Fruit fly (Drosophila melanogaster) whole organism, wandering third instar larva: ENCODE measurements around the gene cpb.

Experiments
- Abd-B ChIP-seq: fragments of >200 bp; optimal IDR thresholded peaks from 2 replicates; lab custom pipeline; 2017; ENCODE audit warnings: missing biosample characterization, missing genetic modification characterization
- CG32264 ChIP-seq: fragments of 200-800 bp; sonication (Bioruptor generic); optimal IDR thresholded peaks from 2 replicates; lab custom pipeline; 2016; ENCODE audit warnings: missing biosample characterization, missing genetic modification characterization
- CG9705 ChIP-seq: fragments of 200-800 bp; sonication (Bioruptor generic); optimal IDR thresholded peaks from 2 replicates; lab custom pipeline; 2018; ENCODE audit warnings: missing biosample characterization, mild to moderate bottlenecking, missing genetic modification characterization
- CrebA ChIP-seq: fragments of 200-800 bp; sonication (Bioruptor generic); optimal IDR thresholded peaks from 2 replicates; lab custom pipeline; 2016; ENCODE audit warnings: missing biosample characterization, mild to moderate bottlenecking, missing genetic modification characterization, borderline replicate concordance
- Dfd ChIP-seq: fragments of >200 bp; optimal IDR thresholded peaks from 2 replicates; lab custom pipeline; 2017; ENCODE audit warnings: missing biosample characterization, missing genetic modification characterization
- Dif ChIP-seq: fragments of 200-275, 200-300 bp; sonication (Bioruptor generic); optimal IDR thresholded peaks from 2 replicates; lab custom pipeline; 2018; ENCODE audit warnings: missing biosample characterization, missing genetic modification characterization; ENCODE audit not compliant: partially characterized antibody
- GATAd ChIP-seq: sonication (Bioruptor generic); optimal IDR thresholded peaks from 2 replicates; lab custom pipeline; 2016; ENCODE audit warnings: missing biosample characterization, missing genetic modification characterization
- HLH106 ChIP-seq: fragments of 200-800 bp; optimal IDR thresholded peaks from 3 replicates; lab custom pipeline; 2019; ENCODE audit warnings: missing biosample characterization, mild to moderate bottlenecking, missing genetic modification characterization, moderate library complexity
- Hnf4 ChIP-seq: fragments of 200-800 bp; sonication (Bioruptor generic); optimal IDR thresholded peaks from 2 replicates; lab custom pipeline; 2016; ENCODE audit warnings: missing biosample characterization, mild to moderate bottlenecking, missing genetic modification characterization
- Hr78 ChIP-seq: fragments of >200 bp; optimal IDR thresholded peaks from 2 replicates; lab custom pipeline; 2017; ENCODE audit warnings: missing biosample characterization, missing genetic modification characterization
- Hr83 ChIP-seq: fragments of 200-300 bp; sonication (Bioruptor generic); optimal IDR thresholded peaks from 2 replicates; lab custom pipeline; 2016; ENCODE audit warnings: missing biosample characterization, mild to moderate bottlenecking, missing genetic modification characterization, moderate library complexity; ENCODE audit not compliant: poor library complexity, severe bottlenecking
- Jra ChIP-seq: sonication (Bioruptor generic); optimal IDR thresholded peaks from 2 replicates; lab custom pipeline; 2016; ENCODE audit warnings: missing biosample characterization, missing genetic modification characterization
- Mio ChIP-seq: sonication (Bioruptor generic); optimal IDR thresholded peaks from 2 replicates; lab custom pipeline; 2016; ENCODE audit warnings: missing biosample characterization, missing genetic modification characterization
- Myc ChIP-seq: fragments of >200 bp; optimal IDR thresholded peaks from 2 replicates; lab custom pipeline; 2017
- N ChIP-seq: fragments of >200 bp; optimal IDR thresholded peaks from 2 replicates; lab custom pipeline; 2018; ENCODE audit warnings: missing biosample characterization, missing external identifiers, missing genetic modification characterization
- OdsH ChIP-seq: fragments of 200-800 bp; sonication (Bioruptor generic); optimal IDR thresholded peaks from 2 replicates; lab custom pipeline; 2016; ENCODE audit warnings: missing biosample characterization, mild to moderate bottlenecking, missing genetic modification characterization
- Rel ChIP-seq, 2 experiments: fragments of 200-800 bp; sonication (Bioruptor generic) in 1 of 2; optimal IDR thresholded peaks; 2 replicates in 1 of 2; 3 replicates in 1 of 2; lab custom pipeline; 2016 to 2019; ENCODE audit warnings: mild to moderate bottlenecking in 2 of 2, missing biosample characterization in 2 of 2, missing genetic modification characterization in 2 of 2, moderate library complexity in 1 of 2
- Sp1 ChIP-seq: fragments of 200-800 bp; sonication (Bioruptor generic); optimal IDR thresholded peaks from 3 replicates; lab custom pipeline; 2019; ENCODE audit warnings: missing biosample characterization, mild to moderate bottlenecking, missing genetic modification characterization, moderate library complexity
- Vsx2 ChIP-seq: fragments of 200-300, 225-300 bp; sonication (Bioruptor generic); optimal IDR thresholded peaks from 2 replicates; lab custom pipeline; 2018; ENCODE audit warnings: missing biosample characterization, missing genetic modification characterization; ENCODE audit not compliant: partially characterized antibody
- br ChIP-seq: fragments of 200-800 bp; sonication (Bioruptor generic); optimal IDR thresholded peaks from 2 replicates; lab custom pipeline; 2016; ENCODE audit warnings: missing biosample characterization, missing genetic modification characterization
- brk ChIP-seq: fragments of 200-800 bp; sonication (Bioruptor generic); optimal IDR thresholded peaks from 2 replicates; lab custom pipeline; 2016; ENCODE audit warnings: missing biosample characterization, mild to moderate bottlenecking, missing genetic modification characterization
- dl ChIP-seq, 2 experiments: fragments of 175-275, 200-275 bp in 1 of 2; fragments of 200-275 bp in 1 of 2; sonication (Bioruptor generic); optimal IDR thresholded peaks; lab custom pipeline; 2018; ENCODE audit warnings: mild to moderate bottlenecking in 2 of 2, missing biosample characterization in 2 of 2, missing genetic modification characterization in 2 of 2, moderate library complexity in 2 of 2; ENCODE audit not compliant: partially characterized antibody in 2 of 2, insufficient read depth in 1 of 2
- dmrt93B ChIP-seq: fragments of 200-800 bp; sonication (Bioruptor generic); optimal IDR thresholded peaks from 2 replicates; lab custom pipeline; 2018; ENCODE audit warnings: missing biosample characterization, mild to moderate bottlenecking, missing genetic modification characterization
- dsf ChIP-seq: sonication (Bioruptor generic); optimal IDR thresholded peaks from 2 replicates; lab custom pipeline; 2016; ENCODE audit warnings: missing biosample characterization, missing genetic modification characterization, borderline replicate concordance
- ey ChIP-seq: fragments of 200-800 bp; sonication (Bioruptor generic); optimal IDR thresholded peaks from 2 replicates; lab custom pipeline; 2016; ENCODE audit warnings: missing biosample characterization, missing genetic modification characterization
- foxo ChIP-seq, 2 experiments: fragments of 200-800 bp; sonication (Bioruptor generic); optimal IDR thresholded peaks; 2 replicates in 1 of 2; 3 replicates in 1 of 2; lab custom pipeline; 2016 to 2017; ENCODE audit warnings: missing biosample characterization in 2 of 2, missing genetic modification characterization in 2 of 2
- fru ChIP-seq: fragments of 200-800 bp; sonication (Bioruptor generic); optimal IDR thresholded peaks from 3 replicates; lab custom pipeline; 2016; ENCODE audit warnings: missing biosample characterization, mild to moderate bottlenecking, missing genetic modification characterization
- h ChIP-seq: fragments of 200-800 bp; sonication (Bioruptor generic); optimal IDR thresholded peaks from 3 replicates; lab custom pipeline; 2016; ENCODE audit warnings: missing biosample characterization, mild to moderate bottlenecking, missing genetic modification characterization
- jim ChIP-seq: fragments of 175-275, 200-325 bp; sonication (Bioruptor generic); optimal IDR thresholded peaks from 2 replicates; lab custom pipeline; 2016; ENCODE audit warnings: missing biosample characterization, mild to moderate bottlenecking, missing genetic modification characterization
- lola ChIP-seq: fragments of >200 bp; optimal IDR thresholded peaks from 2 replicates; lab custom pipeline; 2017; ENCODE audit warnings: missing biosample characterization, missing genetic modification characterization
- pan ChIP-seq: fragments of >200 bp; optimal IDR thresholded peaks from 2 replicates; lab custom pipeline; 2017
- psq ChIP-seq: fragments of 200-800 bp; sonication (Bioruptor generic); optimal IDR thresholded peaks from 3 replicates; lab custom pipeline; 2017; ENCODE audit warnings: missing biosample characterization, mild to moderate bottlenecking, missing genetic modification characterization, moderate library complexity
- rgr ChIP-seq: fragments of 200-800 bp; sonication (Bioruptor generic); optimal IDR thresholded peaks from 3 replicates; lab custom pipeline; 2016; ENCODE audit warnings: missing biosample characterization, mild to moderate bottlenecking, missing genetic modification characterization
- sage ChIP-seq: fragments of 200-800 bp; sonication (Bioruptor generic); optimal IDR thresholded peaks from 2 replicates; lab custom pipeline; 2016; ENCODE audit warnings: missing biosample characterization, mild to moderate bottlenecking, missing genetic modification characterization
- sv ChIP-seq: fragments of 200-800 bp; sonication (Bioruptor generic); optimal IDR thresholded peaks from 3 replicates; lab custom pipeline; 2016; ENCODE audit warnings: missing biosample characterization, missing genetic modification characterization
- tai ChIP-seq: sonication (Bioruptor generic); optimal IDR thresholded peaks from 2 replicates; lab custom pipeline; 2016; ENCODE audit warnings: missing biosample characterization, missing genetic modification characterization
- usp ChIP-seq: fragments of >200 bp; optimal IDR thresholded peaks from 2 replicates; lab custom pipeline; 2017; ENCODE audit warnings: missing biosample characterization, missing genetic modification characterization
- woc ChIP-seq: sonication (Bioruptor generic); optimal IDR thresholded peaks from 2 replicates; lab custom pipeline; 2016; ENCODE audit warnings: missing biosample characterization, mild to moderate bottlenecking, missing genetic modification characterization

cpb gene

DNA sequence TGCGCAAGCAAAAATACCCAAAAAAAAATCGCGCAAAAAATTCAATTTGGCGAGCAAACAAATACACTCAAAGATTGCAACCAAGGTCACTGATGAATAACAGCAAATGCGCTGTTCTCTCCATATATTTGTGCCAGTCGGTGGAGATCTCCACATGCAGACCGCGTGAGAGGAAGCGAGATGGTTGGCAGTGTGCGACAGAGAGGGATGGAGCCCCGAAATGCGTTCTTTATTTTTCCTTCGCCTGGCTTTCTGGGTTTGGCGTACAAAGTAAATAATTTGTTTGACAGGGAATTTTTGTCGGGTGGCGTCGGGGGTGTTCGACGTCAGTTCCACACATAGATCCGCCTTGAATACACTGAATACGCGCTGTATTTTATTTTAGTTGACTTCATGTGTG, 37.2 kb upstream of the cpb start:
- TF ChIP-seq Rel (GFP tag; optimal IDR thresholded peaks at IDR 0.05; lab: Kevin White, UChicago) (no peak), Rel (tag; optimal IDR thresholded peaks at IDR 0.05; lab: Kevin White, UChicago) (peak; percentile 64), Hr83 (no peak), dsf (GFP tag; lab: Kevin White, UChicago) (no peak), Dfd (GFP tag; lab: Kevin White, UChicago) (no peak), CG32264 (GFP tag; lab: Kevin White, UChicago) (no peak), fru (no peak), dmrt93B (no peak), Abd-B (GFP tag; lab: Kevin White, UChicago) (no peak), Hr78 (GFP tag; lab: Kevin White, UChicago) (no peak), sv (GFP tag; lab: Kevin White, UChicago) (no peak), GATAd (GFP tag; lab: Kevin White, UChicago) (no peak), dl (GFP tag; optimal IDR thresholded peaks at IDR 0.05; lab: Kevin White, UChicago; ENCODE audit: insufficient read depth in 1 of 2, partially characterized antibody in 2 of 2) (no peak), jim (GFP tag; lab: Kevin White, UChicago) (no peak), sage (GFP tag; lab: Kevin White, UChicago) (no peak), woc (no peak), Jra (no peak), Sp1 (GFP tag; lab: Kevin White, UChicago) (no peak), CG9705 (GFP tag; lab: Kevin White, UChicago) (no peak), CrebA (GFP tag; lab: Kevin White, UChicago) (no peak), tai (no peak), Dif (GFP tag; lab: Kevin White, UChicago) (peak; percentile 18), lola (no peak), rgr (peak; percentile 9), h (peak; percentile 24), usp (GFP tag; lab: Kevin White, UChicago) (no peak), OdsH (GFP tag; lab: Kevin White, UChicago) (no peak), ey (GFP tag; lab: Kevin White, UChicago) (no peak), Vsx2 (GFP tag; lab: Kevin White, UChicago) (no peak), foxo (GFP tag; optimal IDR thresholded peaks at IDR 0.05; lab: Kevin White, UChicago) (peak in 1 of 2 experiments; percentile 17), Hnf4 (GFP tag; lab: Kevin White, UChicago) (no peak), pan (lab: Kevin White, UChicago) (no peak), brk (GFP tag; lab: Kevin White, UChicago) (no peak), HLH106 (tag; lab: Kevin White, UChicago) (no peak), br (GFP tag; lab: Kevin White, UChicago) (peak; percentile 3), psq (GFP tag; lab: Kevin White, UChicago) (no peak)

- peak; percentile 64 for TF ChIP-seq Sp1 (GFP tag; lab: Kevin White, UChicago)
- TF ChIP-seq CG9705 (GFP tag; lab: Kevin White, UChicago): peak; percentile 21
- peak; percentile 86 for TF ChIP-seq CrebA (GFP tag; lab: Kevin White, UChicago)
- peak; percentile 64 for TF ChIP-seq sage (GFP tag; lab: Kevin White, UChicago)
- TF ChIP-seq ey (GFP tag; lab: Kevin White, UChicago): peak; percentile 73
- TF ChIP-seq Dif (GFP tag; lab: Kevin White, UChicago): no peak
- peak; percentile 45 for TF ChIP-seq woc
- no peak for TF ChIP-seq Myc (lab: Kevin White, UChicago)
- TF ChIP-seq dsf (GFP tag; lab: Kevin White, UChicago): no peak
- TF ChIP-seq brk (GFP tag; lab: Kevin White, UChicago): peak; percentile 65
- TF ChIP-seq Dfd (GFP tag; lab: Kevin White, UChicago): no peak
- TF ChIP-seq psq (GFP tag; lab: Kevin White, UChicago): peak; percentile 92
- peak; percentile 84 for TF ChIP-seq OdsH (GFP tag; lab: Kevin White, UChicago)
- TF ChIP-seq dmrt93B: peak; percentile 62
- no peak for TF ChIP-seq sv (GFP tag; lab: Kevin White, UChicago)
- no peak for TF ChIP-seq GATAd (GFP tag; lab: Kevin White, UChicago)
- TF ChIP-seq N (GFP tag; lab: Kevin White, UChicago): peak; percentile 1
- TF ChIP-seq fru: peak; percentile 65
- peak; percentile 45 for TF ChIP-seq Rel (GFP tag; optimal IDR thresholded peaks at IDR 0.05; lab: Kevin White, UChicago)
- TF ChIP-seq Rel (tag; optimal IDR thresholded peaks at IDR 0.05; lab: Kevin White, UChicago): peak; percentile 43
- TF ChIP-seq Abd-B (GFP tag; lab: Kevin White, UChicago): no peak
- TF ChIP-seq rgr: peak; percentile 81
- TF ChIP-seq Mio (GFP tag; lab: Kevin White, UChicago): peak; percentile 70
- TF ChIP-seq jim (GFP tag; lab: Kevin White, UChicago): peak; percentile 72
- TF ChIP-seq Jra: peak; percentile 42
- peak; percentile 11 for TF ChIP-seq CG32264 (GFP tag; lab: Kevin White, UChicago)
- TF ChIP-seq HLH106 (tag; lab: Kevin White, UChicago): peak; percentile 83
- no peak for TF ChIP-seq Hr78 (GFP tag; lab: Kevin White, UChicago)
- TF ChIP-seq foxo (GFP tag; optimal IDR thresholded peaks at IDR 0.05; lab: Kevin White, UChicago): peak; percentile 20 to 80
- peak; percentile 83 for TF ChIP-seq h
- TF ChIP-seq lola: no peak
- TF ChIP-seq Hr83: peak; percentile 79
- peak; percentile 74 for TF ChIP-seq Hnf4 (GFP tag; lab: Kevin White, UChicago)
- no peak for TF ChIP-seq tai
- TF ChIP-seq br (GFP tag; lab: Kevin White, UChicago): peak; percentile 67
- TF ChIP-seq pan (lab: Kevin White, UChicago): no peak
- no peak for TF ChIP-seq usp (GFP tag; lab: Kevin White, UChicago)
- no peak for TF ChIP-seq Vsx2 (GFP tag; lab: Kevin White, UChicago)
- TF ChIP-seq dl (GFP tag; optimal IDR thresholded peaks at IDR 0.05; lab: Kevin White, UChicago; ENCODE audit: insufficient read depth in 1 of 2, partially characterized antibody in 2 of 2): no peak
Observed at dm6 chr2L:1668616-1669020, 36.1 kb upstream of the cpb start.
